Worm (Caenorhabditis elegans) whole organism, L2 larva: Measurements from ENCODE around the gene C05C8.1.
A peak's percentile ranks its signal among the peaks of the same experiment; 100 is the strongest.

Source experiments
- C34F6.9 ChIP-seq: fragments of 150-350 bp; optimal IDR thresholded peaks from 2 replicates; lab custom pipeline; 2014; ENCODE audit warnings: missing biosample characterization, missing genetic modification characterization
- F13H6.1 ChIP-seq: sonication (generic microtip); optimal IDR thresholded peaks from 2 replicates; lab custom pipeline; 2016; ENCODE audit warnings: missing genetic modification characterization, missing compliant biosample characterization
- R02D3.7 ChIP-seq: fragments of 150-350 bp; optimal IDR thresholded peaks from 2 replicates; lab custom pipeline; 2014; ENCODE audit warnings: missing biosample characterization, missing genetic modification characterization
- Y55F3AM.14 ChIP-seq: fragments of 200-800 bp; sonication (Bioruptor generic); optimal IDR thresholded peaks from 2 replicates; lab custom pipeline; 2018; ENCODE audit warnings: mild to moderate bottlenecking, missing genetic modification characterization, missing compliant biosample characterization
- ZK546.5 ChIP-seq: sonication (generic microtip); optimal IDR thresholded peaks from 2 replicates; lab custom pipeline; 2017; ENCODE audit warnings: missing biosample characterization, missing genetic modification characterization
- alr-1 ChIP-seq: fragments of 150-350 bp; optimal IDR thresholded peaks from 2 replicates; lab custom pipeline; 2014; ENCODE audit warnings: missing biosample characterization, missing genetic modification characterization
- aly-2 ChIP-seq: fragments of 150-350 bp; optimal IDR thresholded peaks from 2 replicates; lab custom pipeline; 2014; ENCODE audit warnings: missing biosample characterization, missing genetic modification characterization
- ama-1 ChIP-seq: fragments of 150-350 bp; optimal IDR thresholded peaks from 2 replicates; lab custom pipeline; 2018; ENCODE audit warnings: inconsistent platforms
- blmp-1 ChIP-seq: sonication (generic microtip); optimal IDR thresholded peaks from 2 replicates; lab custom pipeline; 2017; ENCODE audit warnings: missing genetic modification characterization, mild to moderate bottlenecking, missing compliant biosample characterization, antibody characterized with exemption, moderate library complexity; ENCODE audit not compliant: insufficient read depth
- ceh-16 ChIP-seq: fragments of 150-350 bp; optimal IDR thresholded peaks from 2 replicates; lab custom pipeline; 2014; ENCODE audit warnings: missing biosample characterization, missing genetic modification characterization
- ceh-82 ChIP-seq: fragments of 150-350 bp; optimal IDR thresholded peaks from 2 replicates; lab custom pipeline; 2014; ENCODE audit warnings: missing biosample characterization, missing genetic modification characterization
- dmd-4 ChIP-seq: sonication (generic microtip); optimal IDR thresholded peaks from 2 replicates; lab custom pipeline; 2017; ENCODE audit warnings: missing biosample characterization, missing genetic modification characterization
- egl-27 ChIP-seq: sonication (generic microtip); optimal IDR thresholded peaks from 3 replicates; lab custom pipeline; 2017; ENCODE audit warnings: missing biosample characterization, missing genetic modification reagents, missing genetic modification characterization
- elt-1 ChIP-seq: fragments of 150-350 bp; optimal IDR thresholded peaks from 2 replicates; lab custom pipeline; 2014; ENCODE audit warnings: missing biosample characterization, missing genetic modification characterization
- elt-3 ChIP-seq: sonication (generic microtip); optimal IDR thresholded peaks from 2 replicates; lab custom pipeline; 2017; ENCODE audit warnings: missing biosample characterization, missing genetic modification characterization
- fos-1 ChIP-seq: fragments of 150-350 bp; optimal IDR thresholded peaks from 2 replicates; lab custom pipeline; 2014; ENCODE audit warnings: missing biosample characterization, missing genetic modification characterization
- gmeb-1 ChIP-seq: fragments of 150-350 bp; optimal IDR thresholded peaks from 2 replicates; lab custom pipeline; 2014; ENCODE audit warnings: missing biosample characterization, missing genetic modification characterization
- lin-11 ChIP-seq: fragments of 150-350 bp; sonication (generic microtip); optimal IDR thresholded peaks from 2 replicates; lab custom pipeline; 2014; ENCODE audit warnings: missing biosample characterization, missing genetic modification characterization, inconsistent platforms, mixed read lengths
- lin-13 ChIP-seq: fragments of 150-350 bp; optimal IDR thresholded peaks from 2 replicates; lab custom pipeline; 2014; ENCODE audit warnings: missing biosample characterization, missing genetic modification reagents, missing genetic modification characterization
- lsy-2 ChIP-seq, 2 experiments: fragments of 150-350 bp in 1 of 2; sonication (generic microtip) in 1 of 2; optimal IDR thresholded peaks; 2 replicates each; lab custom pipeline; 2014 to 2017; ENCODE audit warnings: missing biosample characterization in 2 of 2, missing genetic modification characterization in 2 of 2
- mab-5 ChIP-seq: fragments of 150-350 bp; optimal IDR thresholded peaks from 2 replicates; lab custom pipeline; 2014; ENCODE audit warnings: missing biosample characterization, missing genetic modification characterization
- mdl-1 ChIP-seq, 2 experiments: fragments of 150-350 bp in 1 of 2; sonication (generic microtip) in 1 of 2; optimal IDR thresholded peaks; 2 replicates each; lab custom pipeline; 2017; ENCODE audit warnings: missing biosample characterization in 2 of 2, missing genetic modification characterization in 2 of 2
- nhr-10 ChIP-seq: sonication (generic microtip); optimal IDR thresholded peaks from 2 replicates; lab custom pipeline; 2017; ENCODE audit warnings: missing biosample characterization, missing genetic modification characterization
- nhr-11 ChIP-seq: fragments of 150-350 bp; optimal IDR thresholded peaks from 2 replicates; lab custom pipeline; 2014; ENCODE audit warnings: missing biosample characterization, missing genetic modification characterization
- nhr-129 ChIP-seq: fragments of 150-350 bp; optimal IDR thresholded peaks from 2 replicates; lab custom pipeline; 2014; ENCODE audit warnings: missing biosample characterization, missing genetic modification characterization
- nhr-23 ChIP-seq: fragments of 150-350 bp; optimal IDR thresholded peaks from 2 replicates; lab custom pipeline; 2014; ENCODE audit warnings: missing biosample characterization, missing genetic modification reagents, missing genetic modification characterization
- nhr-237 ChIP-seq: fragments of 150-350 bp; optimal IDR thresholded peaks from 2 replicates; lab custom pipeline; 2014; ENCODE audit warnings: missing biosample characterization, missing genetic modification characterization
- nhr-25 ChIP-seq: fragments of 150-350 bp; sonication (generic microtip); optimal IDR thresholded peaks from 3 replicates; lab custom pipeline; 2014; ENCODE audit warnings: missing biosample characterization, missing genetic modification characterization
- nhr-6 ChIP-seq: fragments of 150-350 bp; optimal IDR thresholded peaks from 2 replicates; lab custom pipeline; 2014; ENCODE audit warnings: missing biosample characterization, missing genetic modification characterization
- nhr-77 ChIP-seq: fragments of 150-350 bp; optimal IDR thresholded peaks from 2 replicates; lab custom pipeline; 2014; ENCODE audit warnings: missing biosample characterization, missing genetic modification characterization
- peb-1 ChIP-seq: fragments of 150-350 bp; optimal IDR thresholded peaks from 2 replicates; lab custom pipeline; 2014; ENCODE audit warnings: missing biosample characterization, missing genetic modification characterization
- sem-4 ChIP-seq: fragments of 150-350 bp; optimal IDR thresholded peaks from 2 replicates; lab custom pipeline; 2014; ENCODE audit warnings: missing biosample characterization, missing genetic modification reagents, missing genetic modification characterization
- skn-1 ChIP-seq: sonication (generic microtip); optimal IDR thresholded peaks from 2 replicates; lab custom pipeline; 2017; ENCODE audit warnings: missing biosample characterization, missing genetic modification characterization
- sma-3 ChIP-seq: sonication (generic microtip); optimal IDR thresholded peaks from 2 replicates; lab custom pipeline; 2016; ENCODE audit warnings: missing genetic modification reagents, missing genetic modification characterization, missing compliant biosample characterization
- sma-9 ChIP-seq, 2 experiments: fragments of 150-350 bp in 1 of 2; sonication (generic microtip) in 1 of 2; optimal IDR thresholded peaks; 2 replicates each; lab custom pipeline; 2014 to 2016; ENCODE audit warnings: missing genetic modification characterization in 2 of 2, mild to moderate bottlenecking in 1 of 2, missing biosample characterization in 1 of 2, missing compliant biosample characterization in 1 of 2, missing genetic modification reagents in 1 of 2, moderate library complexity in 1 of 2
- snpc-4 ChIP-seq: fragments of 150-350 bp; optimal IDR thresholded peaks from 2 replicates; lab custom pipeline; 2014; ENCODE audit warnings: missing biosample characterization, missing genetic modification characterization
- unc-39 ChIP-seq: fragments of 150-350 bp; optimal IDR thresholded peaks from 2 replicates; lab custom pipeline; 2014; ENCODE audit warnings: missing biosample characterization, missing genetic modification characterization
- unc-55 ChIP-seq: fragments of 150-350 bp; sonication (generic microtip); optimal IDR thresholded peaks from 3 replicates; lab custom pipeline; 2014; ENCODE audit warnings: missing biosample characterization, missing genetic modification reagents, missing genetic modification characterization
- unc-62 ChIP-seq: fragments of 150-350 bp; optimal IDR thresholded peaks from 2 replicates; lab custom pipeline; 2014; ENCODE audit warnings: missing biosample characterization, missing genetic modification reagents, missing genetic modification characterization
- ztf-1 ChIP-seq: fragments of 200-800 bp; sonication (Bioruptor generic); conservative IDR thresholded peaks from 2 replicates; pipeline ENCODE4 v1.3.6; 2022; ENCODE audit warnings: missing genetic modification characterization, missing compliant biosample characterization
- ztf-11 ChIP-seq: sonication (generic microtip); optimal IDR thresholded peaks from 2 replicates; lab custom pipeline; 2017; ENCODE audit warnings: missing biosample characterization, missing genetic modification characterization
- ztf-4 ChIP-seq: fragments of 150-350 bp; optimal IDR thresholded peaks from 2 replicates; lab custom pipeline; 2014; ENCODE audit warnings: missing biosample characterization, missing genetic modification characterization

Gene C05C8.1

ce11 chrV:7230847-7231246 lies 8.7 kb upstream of the C05C8.1 start, which contains the start of the genes gei-6 and krr-1:
Gene gei-6 (minus strand): TSS chrV:7230848.
Gene krr-1 (plus strand): TSS chrV:7231190.
- TF ChIP-seq blmp-1 (tag; lab: Kevin White, UChicago) = no peak
- peak in 1 of 2 experiments; percentile 54 for TF ChIP-seq lsy-2 (tag; optimal IDR thresholded peaks at IDR 0.05; lab: Kevin White, UChicago)
- peak; percentile 47 for TF ChIP-seq sma-9 (GFP tag; optimal IDR thresholded peaks at IDR 0.05; lab: Kevin White, UChicago)
- TF ChIP-seq sma-9 (tag; optimal IDR thresholded peaks at IDR 0.05; lab: Kevin White, UChicago) = no peak
- no peak for TF ChIP-seq peb-1 (tag; lab: Kevin White, UChicago)
- TF ChIP-seq nhr-11 (tag; lab: Kevin White, UChicago) = no peak
- no peak for TF ChIP-seq R02D3.7 (tag; lab: Kevin White, UChicago)
- TF ChIP-seq nhr-237 (tag; lab: Kevin White, UChicago) = no peak
- TF ChIP-seq mdl-1 (tag; optimal IDR thresholded peaks at IDR 0.05; lab: Kevin White, UChicago) = no peak
- TF ChIP-seq Y55F3AM.14 (GFP tag; lab: Kevin White, UChicago) = no peak
- no peak for TF ChIP-seq nhr-23 (tag; lab: Kevin White, UChicago)
- TF ChIP-seq C34F6.9 (tag; lab: Kevin White, UChicago) = peak; percentile 29
- no peak for TF ChIP-seq alr-1 (tag; lab: Kevin White, UChicago)
- no peak for TF ChIP-seq ceh-82 (tag; lab: Kevin White, UChicago)
- no peak for TF ChIP-seq ceh-16 (tag; lab: Kevin White, UChicago)
- TF ChIP-seq nhr-77 (tag; lab: Kevin White, UChicago) = no peak
- TF ChIP-seq ztf-11 (tag; lab: Kevin White, UChicago) = no peak
- no peak for TF ChIP-seq ztf-1 (GFP tag; lab: Robert Waterston, UW)
- TF ChIP-seq nhr-10 (tag; lab: Kevin White, UChicago) = no peak
- no peak for TF ChIP-seq aly-2 (tag; lab: Kevin White, UChicago)
- TF ChIP-seq ama-1 = no peak
- TF ChIP-seq fos-1 (tag; lab: Kevin White, UChicago) = peak; percentile 15
- peak; percentile 16 for TF ChIP-seq nhr-129 (tag; lab: Kevin White, UChicago)
- TF ChIP-seq unc-55 = peak; percentile 79
- TF ChIP-seq lin-11 = peak; percentile 59
- no peak for TF ChIP-seq nhr-6 (tag; lab: Kevin White, UChicago)
- TF ChIP-seq sem-4 = peak; percentile 52
- TF ChIP-seq elt-3 (tag; lab: Kevin White, UChicago) = no peak
- TF ChIP-seq mab-5 = peak; percentile 49
- TF ChIP-seq sma-3 (GFP tag; lab: Kevin White, UChicago) = peak; percentile 43
- TF ChIP-seq gmeb-1 = peak; percentile 75
- no peak for TF ChIP-seq nhr-25
- no peak for TF ChIP-seq skn-1
- peak; percentile 10 for TF ChIP-seq lin-13 (GFP tag; lab: Kevin White, UChicago)
- peak; percentile 46 for TF ChIP-seq F13H6.1 (tag; lab: Kevin White, UChicago)
- no peak for TF ChIP-seq ztf-4 (tag; lab: Kevin White, UChicago)
- TF ChIP-seq dmd-4 (tag; lab: Kevin White, UChicago) = no peak
- TF ChIP-seq unc-62 (GFP tag; lab: Kevin White, UChicago) = no peak

- TF ChIP-seq mdl-1 (tag; optimal IDR thresholded peaks at IDR 0.05; lab: Kevin White, UChicago) (no peak), lin-11 (no peak), elt-1 (tag; lab: Kevin White, UChicago) (no peak), unc-39 (no peak), snpc-4 (tag; lab: Kevin White, UChicago) (no peak), F13H6.1 (tag; lab: Kevin White, UChicago) (no peak)
Observed at ce11 chrV:7231524-7231923, 8.0 kb upstream of the C05C8.1 start.

- TF ChIP-seq egl-27 (tag; lab: Kevin White, UChicago) = no peak
- TF ChIP-seq ZK546.5 (tag; lab: Kevin White, UChicago) = no peak
- no peak for TF ChIP-seq sem-4
- no peak for TF ChIP-seq ama-1
Observed at ce11 chrV:7234726-7235125, 4.8 kb upstream of the C05C8.1 start, which contains the start of gene C05C8.5. Gene C05C8.5 (minus strand): TSS chrV:7234826.
